Fruit fly (Drosophila melanogaster): ENCODE data around the gene CG45075.

Gene CG45075

dm6 chr2L:6051212-6051621 lies 40.0 kb upstream of the CG45075 start (continued):
- TF ChIP-seq Rfx (GFP tag; IDR thresholded peaks at IDR 0.05) (peak; percentile 97), CG2199 (GFP tag; IDR thresholded peaks at IDR 0.05) (peak; percentile 89; the same call in 2 of the 3 replicates), ato (GFP tag; IDR thresholded peaks at IDR 0.05; ENCODE audit: partially characterized antibody) (no peak), E2f1 (GFP tag; IDR thresholded peaks at IDR 0.05) (peak; percentile 82), B-H2 (GFP tag; optimal IDR thresholded peaks at IDR 0.05) (peak; percentile 97), Oli (tag; optimal IDR thresholded peaks at IDR 0.05) (peak; percentile 95), CG6683 (GFP tag; optimal IDR thresholded peaks at IDR 0.05) (peak; percentile 95), chinmo (GFP tag; IDR thresholded peaks at IDR 0.05; ENCODE audit: partially characterized antibody) (no peak), CG13296 (GFP tag; optimal IDR thresholded peaks at IDR 0.05) (peak; percentile 99), CG2678 (tag; optimal IDR thresholded peaks at IDR 0.05) (peak; percentile 98), CG1233 (GFP tag; optimal IDR thresholded peaks at IDR 0.05) (peak; percentile 96), org-1 (GFP tag; optimal IDR thresholded peaks at IDR 0.05) (peak; percentile 96), hkb (optimal IDR thresholded peaks at IDR 0.05) (no peak), hkb (GFP tag; IDR thresholded peaks at IDR 0.05) (peak; percentile 99), ranshi (GFP tag; IDR thresholded peaks at IDR 0.05) (peak; percentile 93), CG17912 (GFP tag; optimal IDR thresholded peaks at IDR 0.05) (peak; percentile 90), CG17385 (GFP tag; optimal IDR thresholded peaks at IDR 0.05) (peak; percentile 94), Oaz (GFP tag; IDR thresholded peaks at IDR 0.05) (peak; percentile 90), sug (tag; optimal IDR thresholded peaks at IDR 0.05) (peak; percentile 96), pita (GFP tag; optimal IDR thresholded peaks at IDR 0.05) (no peak), Poxn (GFP tag; IDR thresholded peaks at IDR 0.05) (peak; percentile 76), CG1603 (tag; optimal IDR thresholded peaks at IDR 0.05) (peak; percentile 97), Taf1 (GFP tag; IDR thresholded peaks at IDR 0.05) (peak; percentile 84), Ssrp (tag; optimal IDR thresholded peaks at IDR 0.05) (peak; percentile 91), Rx (GFP tag; IDR thresholded peaks at IDR 0.05) (peak; percentile 80), CG17186 (GFP tag; optimal IDR thresholded peaks at IDR 0.05) (peak; percentile 79), p53 (GFP tag; optimal IDR thresholded peaks at IDR 0.05) (peak; percentile 90), HLHmδ (GFP tag; optimal IDR thresholded peaks at IDR 0.05) (no peak), CG16813 (GFP tag; IDR thresholded peaks at IDR 0.05; ENCODE audit: partially characterized antibody) (no peak), usp (GFP tag; optimal IDR thresholded peaks at IDR 0.05) (no peak), CG33213 (GFP tag; optimal IDR thresholded peaks at IDR 0.05) (peak; percentile 96), insv (GFP tag; optimal IDR thresholded peaks at IDR 0.05) (peak; percentile 5 to 77), Dfd (GFP tag; optimal IDR thresholded peaks at IDR 0.05) (no peak), repo (GFP tag; optimal IDR thresholded peaks at IDR 0.05) (peak; percentile 95), Chrac-16 (GFP tag; optimal IDR thresholded peaks at IDR 0.05) (peak; percentile 88), CG8290 (GFP tag; optimal IDR thresholded peaks at IDR 0.05) (peak; percentile 88), CG8290 (tag; optimal IDR thresholded peaks at IDR 0.05) (peak; percentile 84 to 98), esg (GFP tag; conservative IDR thresholded peaks at IDR 0.05) (peak; percentile 91), CG4820 (GFP tag; optimal IDR thresholded peaks at IDR 0.05) (peak; percentile 100), onecut (GFP tag; IDR thresholded peaks at IDR 0.05) (peak; percentile 95), bab2 (GFP tag; optimal IDR thresholded peaks at IDR 0.05) (peak; percentile 94), CG15269 (tag; optimal IDR thresholded peaks at IDR 0.05) (peak; percentile 96), CG2875 (GFP tag; optimal IDR thresholded peaks at IDR 0.05) (peak; percentile 92), gce (GFP tag; IDR thresholded peaks at IDR 0.05) (peak; percentile 91), CG4282 (GFP tag; optimal IDR thresholded peaks at IDR 0.05) (peak; percentile 85), CG2129 (GFP tag; IDR thresholded peaks at IDR 0.05; ENCODE audit: partially characterized antibody) (no peak), CG9437 (GFP tag; optimal IDR thresholded peaks at IDR 0.05) (peak; percentile 90), caup (GFP tag; optimal IDR thresholded peaks at IDR 0.05; ENCODE audit: severe bottlenecking) (peak; percentile 97), CG14860 (GFP tag; IDR thresholded peaks at IDR 0.05; ENCODE audit: partially characterized antibody) (no peak), rib (GFP tag; IDR thresholded peaks at IDR 0.05) (peak; percentile 94), CG12071 (GFP tag; optimal IDR thresholded peaks at IDR 0.05) (peak; percentile 98), br (optimal IDR thresholded peaks at IDR 0.05) (no peak)

Measured in whole organism, embryonic.